In the genomic region with DNA sequence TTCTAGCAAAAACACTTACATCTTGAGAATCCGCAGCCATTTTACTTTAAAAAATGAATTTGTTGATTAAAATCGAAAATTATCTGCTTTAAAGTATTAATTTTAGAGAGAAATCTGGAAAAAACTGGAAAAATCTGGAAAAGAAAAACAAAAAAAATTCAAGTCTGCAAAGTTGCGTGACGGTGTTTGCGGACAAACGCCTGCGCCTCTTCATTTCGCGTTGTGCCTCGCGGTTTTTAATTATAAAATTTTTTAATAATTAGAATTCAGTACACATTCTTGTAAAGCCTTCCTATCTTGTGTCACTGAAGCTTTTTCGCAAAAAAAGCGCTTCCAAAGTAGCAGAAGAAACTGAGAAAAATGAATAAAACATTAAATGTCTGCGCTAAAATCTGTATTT, we compare ENCODE assay signal across 2 worm cellular contexts.
TF ChIP-seq lines count a peak whose summit lies in the region.

Gene W03F9.1 (minus strand): TSS at position 109 of the 400 bp plus-strand sequence.

TF ChIP-seq in whole organism, L2 larva, 48 proteins besides CTCF, POLR2A, EP300 and RAD21 (continued from another document):
- peak; percentile 12 for TF ChIP-seq egl-27 (tag; optimal IDR thresholded peaks at IDR 0.05; lab: Kevin White, UChicago)
- TF ChIP-seq unc-55 (GFP tag; optimal IDR thresholded peaks at IDR 0.05; lab: Kevin White, UChicago): peak; percentile 88
- peak; percentile 71 for TF ChIP-seq crh-2 (tag; optimal IDR thresholded peaks at IDR 0.05; lab: Kevin White, UChicago)
- TF ChIP-seq ama-1 (optimal IDR thresholded peaks at IDR 0.05; lab: Kevin White, UChicago): no peak
- no peak for TF ChIP-seq unc-39 (tag; optimal IDR thresholded peaks at IDR 0.05; lab: Kevin White, UChicago)
- no peak for TF ChIP-seq nhr-77 (tag; optimal IDR thresholded peaks at IDR 0.05; lab: Kevin White, UChicago)
- TF ChIP-seq elt-1 (tag; optimal IDR thresholded peaks at IDR 0.05; lab: Kevin White, UChicago): no peak
- TF ChIP-seq mdl-1 (tag; optimal IDR thresholded peaks at IDR 0.05; lab: Kevin White, UChicago): no peak
- TF ChIP-seq aly-2 (tag; optimal IDR thresholded peaks at IDR 0.05; lab: Kevin White, UChicago): no peak
- peak; percentile 12 for TF ChIP-seq nhr-21 (tag; optimal IDR thresholded peaks at IDR 0.05; lab: Kevin White, UChicago)
- TF ChIP-seq ztf-1 (GFP tag; conservative IDR thresholded peaks at IDR 0.05; lab: Robert Waterston, UW): no peak
- TF ChIP-seq lsy-2 (tag; optimal IDR thresholded peaks at IDR 0.05; lab: Kevin White, UChicago): peak; percentile 40 to 81
- TF ChIP-seq ZK546.5 (tag; optimal IDR thresholded peaks at IDR 0.05; lab: Kevin White, UChicago): no peak
- no peak for TF ChIP-seq dmd-4 (tag; optimal IDR thresholded peaks at IDR 0.05; lab: Kevin White, UChicago)
- peak; percentile 1 for TF ChIP-seq mab-5 (tag; optimal IDR thresholded peaks at IDR 0.05; lab: Kevin White, UChicago)
- TF ChIP-seq gmeb-1 (tag; optimal IDR thresholded peaks at IDR 0.05; lab: Kevin White, UChicago): peak; percentile 79
- no peak for TF ChIP-seq Y55F3AM.14 (GFP tag; optimal IDR thresholded peaks at IDR 0.05; lab: Kevin White, UChicago)
- peak; percentile 68 for TF ChIP-seq sma-3 (GFP tag; optimal IDR thresholded peaks at IDR 0.05; lab: Kevin White, UChicago)
- TF ChIP-seq R02D3.7 (tag; optimal IDR thresholded peaks at IDR 0.05; lab: Kevin White, UChicago): no peak

TF ChIP-seq in whole organism, L4 larva, 104 proteins besides CTCF, POLR2A, EP300 and RAD21 (continued from another document):
- TF ChIP-seq zfp-3 (GFP tag; conservative IDR thresholded peaks at IDR 0.05; lab: Robert Waterston, UW) (0 out of 2 replicates have a peak, but pooled peaks have one; percentile 32), daf-16 (GFP tag; optimal IDR thresholded peaks at IDR 0.05; lab: Kevin White, UChicago) (peak in 1 of 2 experiments; percentile 71), daf-16 (tag; optimal IDR thresholded peaks at IDR 0.05; lab: Kevin White, UChicago) (peak; percentile 42), zip-2 (tag; optimal IDR thresholded peaks at IDR 0.05; lab: Kevin White, UChicago) (peak; percentile 30), hlh-11 (tag; optimal IDR thresholded peaks at IDR 0.05; lab: Kevin White, UChicago) (peak; percentile 47), hlh-30 (tag; optimal IDR thresholded peaks at IDR 0.05; lab: Kevin White, UChicago; ENCODE audit: insufficient read depth) (peak; percentile 32), pha-4 (GFP tag; IDR thresholded peaks at IDR 0.05; lab: Robert Waterston, UW) (0 out of 2 replicates have a peak, but pooled peaks have one; percentile 31), pha-4 (tag; optimal IDR thresholded peaks at IDR 0.05; lab: Kevin White, UChicago) (peak; percentile 60), nhr-6 (tag; optimal IDR thresholded peaks at IDR 0.05; lab: Kevin White, UChicago) (peak; percentile 11), mep-1 (tag; optimal IDR thresholded peaks at IDR 0.05; lab: Kevin White, UChicago) (peak; percentile 77), tra-1 (GFP tag; IDR thresholded peaks at IDR 0.05; lab: Robert Waterston, UW) (no peak), set-16 (GFP tag; IDR thresholded peaks at IDR 0.05; lab: Robert Waterston, UW) (no peak), mes-2 (tag; optimal IDR thresholded peaks at IDR 0.05; lab: Kevin White, UChicago; ENCODE audit: poor library complexity, severe bottlenecking) (peak; percentile 70), nhr-102 (tag; optimal IDR thresholded peaks at IDR 0.05; lab: Kevin White, UChicago) (peak; percentile 5), unc-62 (GFP tag; optimal IDR thresholded peaks at IDR 0.05 in 1 of 2; lab: Kevin White, UChicago) (no peak), unc-62 (tag; optimal IDR thresholded peaks at IDR 0.05; lab: Kevin White, UChicago) (no peak), F49E8.2 (tag; optimal IDR thresholded peaks at IDR 0.05; lab: Kevin White, UChicago; ENCODE audit: borderline replicate concordance) (peak; percentile 58), F10B5.3 (tag; optimal IDR thresholded peaks at IDR 0.05; lab: Kevin White, UChicago) (peak; percentile 45), mdt-29 (GFP tag; IDR thresholded peaks at IDR 0.05; lab: Robert Waterston, UW) (peak; percentile 74), unc-130 (GFP tag; optimal IDR thresholded peaks at IDR 0.05; lab: Kevin White, UChicago) (peak; percentile 39), sdz-12 (GFP tag; optimal IDR thresholded peaks at IDR 0.05; lab: Kevin White, UChicago) (no peak)
TF ChIP-seq in whole organism, L4 larva: peak in this region for 28.
